Worm (Caenorhabditis elegans) whole organism, young adult: ENCODE measurements around the gene ZK418.5.

ENCODE experiments used
- F57C9.4 ChIP-seq: sonication (generic microtip); optimal IDR thresholded peaks from 2 replicates; lab custom pipeline; 2017; ENCODE audit warnings: mild to moderate bottlenecking, missing genetic modification characterization, missing compliant biosample characterization
- ZK185.1 ChIP-seq: sonication (generic microtip); optimal IDR thresholded peaks from 2 replicates; lab custom pipeline; 2016; ENCODE audit warnings: mild to moderate bottlenecking, missing genetic modification characterization, missing compliant biosample characterization; ENCODE audit not compliant: poor library complexity, severe bottlenecking
- ceh-58 ChIP-seq: fragments of 200-800 bp; sonication (Bioruptor generic); IDR thresholded peaks from 2 replicates; pipeline ENCODE4 v1.3.6; 2022; ENCODE audit warnings: missing genetic modification characterization, missing compliant biosample characterization
- dpl-1 ChIP-seq: fragments of 150-350 bp; optimal IDR thresholded peaks from 2 replicates; lab custom pipeline; 2014; ENCODE audit warnings: missing biosample characterization, missing genetic modification reagents, missing genetic modification characterization

- TF ChIP-seq ceh-58 (GFP tag; lab: Robert Waterston, UW) = peak; percentile 62; the same call in 1 of the 2 replicates
- TF ChIP-seq ZK185.1 (tag; lab: Kevin White, UChicago) = no peak
- TF ChIP-seq F57C9.4 (tag; lab: Kevin White, UChicago) = no peak
- TF ChIP-seq dpl-1 (GFP tag; lab: Kevin White, UChicago) = no peak
Observed at ce11 chrIII:7101814-7102477, 28.3 kb upstream of the ZK418.5 start.
